ENCODE assay signal across 5 fruit fly cellular contexts in the genomic region with DNA sequence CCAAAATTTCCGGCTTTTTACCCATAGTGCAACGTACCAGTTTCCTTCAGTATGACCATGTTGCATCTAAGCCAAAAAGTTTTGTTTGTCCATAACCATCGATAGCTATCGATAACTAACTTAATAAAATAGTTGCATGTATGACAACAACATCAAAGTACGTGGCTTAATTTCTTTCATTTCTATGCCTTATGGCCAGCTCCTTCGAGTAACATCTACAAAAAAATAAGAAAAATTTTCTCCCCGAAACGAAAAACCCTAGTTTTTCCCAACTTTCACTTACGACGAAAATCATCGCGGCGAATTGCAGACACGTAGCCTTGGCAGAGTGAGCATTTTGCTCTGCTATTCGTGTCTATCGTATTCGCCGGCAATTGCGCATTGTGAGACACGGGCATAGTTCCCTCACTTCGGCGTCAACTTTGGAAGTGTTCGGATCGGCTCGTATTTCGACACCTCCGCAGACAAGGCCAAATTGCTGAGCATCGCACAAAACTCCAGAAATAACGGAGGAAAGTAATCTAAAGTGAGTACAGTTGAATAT.
TF ChIP-seq lines count a peak whose summit lies in the region.

A gene (plus strand): TSS at position 148 of the 544 bp plus-strand sequence.

- no peak for TF ChIP-seq CTCF in whole organism, embryonic (GFP tag; optimal IDR thresholded peaks at IDR 0.05; lab: Kevin White, UChicago)

TF ChIP-seq in whole organism, adult, 20 proteins besides CTCF, POLR2A, EP300 and RAD21 (continues in another document):
- TF ChIP-seq pad (GFP tag; optimal IDR thresholded peaks at IDR 0.05; lab: Kevin White, UChicago) (no peak), CG33017 (tag; optimal IDR thresholded peaks at IDR 0.05; lab: Kevin White, UChicago) (no peak), Clk (GFP tag; optimal IDR thresholded peaks at IDR 0.05; lab: Kevin White, UChicago) (no peak), CG14711 (tag; optimal IDR thresholded peaks at IDR 0.05; lab: Kevin White, UChicago) (no peak), cic (GFP tag; optimal IDR thresholded peaks at IDR 0.05; lab: Kevin White, UChicago) (no peak), Mnt (GFP tag; optimal IDR thresholded peaks at IDR 0.05; lab: Kevin White, UChicago) (no peak), kay (GFP tag; lab: Kevin White, UChicago; ENCODE audit: borderline replicate concordance) (no peak), toe (GFP tag; optimal IDR thresholded peaks at IDR 0.05; lab: Kevin White, UChicago) (peak; percentile 6), CG7101 (tag; optimal IDR thresholded peaks at IDR 0.05; lab: Kevin White, UChicago) (no peak), tj (GFP tag; optimal IDR thresholded peaks at IDR 0.05; lab: Kevin White, UChicago) (peak; percentile 79), ovo (GFP tag; optimal IDR thresholded peaks at IDR 0.05; lab: Kevin White, UChicago) (peak; percentile 34), CG11617 (GFP tag; optimal IDR thresholded peaks at IDR 0.05; lab: Kevin White, UChicago) (peak; percentile 16), CG5204 (GFP tag; optimal IDR thresholded peaks at IDR 0.05; lab: Kevin White, UChicago) (no peak), CG7045 (GFP tag; optimal IDR thresholded peaks at IDR 0.05; lab: Kevin White, UChicago) (no peak), CG12768 (GFP tag; optimal IDR thresholded peaks at IDR 0.05; lab: Kevin White, UChicago) (no peak), cnc (optimal IDR thresholded peaks at IDR 0.05; lab: Kevin White, UChicago) (no peak), bab1 (GFP tag; optimal IDR thresholded peaks at IDR 0.05; lab: Kevin White, UChicago) (no peak)

TF ChIP-seq in whole organism, embryonic, 481 proteins besides CTCF, POLR2A, EP300 and RAD21 (continues in another document):
- TF ChIP-seq CG12391 (tag; optimal IDR thresholded peaks at IDR 0.05; lab: Kevin White, UChicago), result no peak
- TF ChIP-seq insv (GFP tag; optimal IDR thresholded peaks at IDR 0.05; lab: Kevin White, UChicago), result no peak
- TF ChIP-seq Adf1 (GFP tag; IDR thresholded peaks at IDR 0.05; lab: Robert Waterston, UW), result no peak
- 0 out of 3 replicates have a peak, but pooled peaks have one; percentile 22 for TF ChIP-seq CG2199 (GFP tag; IDR thresholded peaks at IDR 0.05; lab: Robert Waterston, UW)
- no peak for TF ChIP-seq Camta (GFP tag; optimal IDR thresholded peaks at IDR 0.05; lab: Kevin White, UChicago)
- no peak for TF ChIP-seq fd3F (GFP tag; optimal IDR thresholded peaks at IDR 0.05; lab: Kevin White, UChicago)
- no peak for TF ChIP-seq BtbVII (GFP tag; optimal IDR thresholded peaks at IDR 0.05; lab: Kevin White, UChicago)
- TF ChIP-seq btn (GFP tag; optimal IDR thresholded peaks at IDR 0.05; lab: Kevin White, UChicago), result no peak
- no peak for TF ChIP-seq CG6813 (GFP tag; optimal IDR thresholded peaks at IDR 0.05; lab: Kevin White, UChicago)
- no peak for TF ChIP-seq CG1792 (GFP tag; optimal IDR thresholded peaks at IDR 0.05; lab: Kevin White, UChicago)
- no peak for TF ChIP-seq Vsx1 (GFP tag; optimal IDR thresholded peaks at IDR 0.05; lab: Kevin White, UChicago)
- TF ChIP-seq hth (optimal IDR thresholded peaks at IDR 0.05; lab: Kevin White, UChicago), result no peak
- TF ChIP-seq jigr1 (GFP tag; IDR thresholded peaks at IDR 0.05; lab: Robert Waterston, UW), result no peak
- TF ChIP-seq nerfin-1 (tag; optimal IDR thresholded peaks at IDR 0.05; lab: Kevin White, UChicago), result no peak
- no peak for TF ChIP-seq CG1024 (GFP tag; IDR thresholded peaks at IDR 0.05; lab: Robert Waterston, UW)
- TF ChIP-seq CG34224 (GFP tag; IDR thresholded peaks at IDR 0.05; lab: Robert Waterston, UW; ENCODE audit: partially characterized antibody), result peak; percentile 83
- peak; percentile 4 for TF ChIP-seq lilli (GFP tag; optimal IDR thresholded peaks at IDR 0.05; lab: Kevin White, UChicago)
- no peak for TF ChIP-seq Nf-YA (GFP tag; IDR thresholded peaks at IDR 0.05; lab: Robert Waterston, UW)

TF ChIP-seq in whole organism, prepupa, 60 proteins besides CTCF, POLR2A, EP300 and RAD21:
- TF ChIP-seq CG8119 (GFP tag; IDR thresholded peaks at IDR 0.05; lab: Robert Waterston, UW), result no peak
- peak; percentile 38 for TF ChIP-seq svp (GFP tag; lab: Kevin White, UChicago)
- TF ChIP-seq Eip93F (GFP tag; optimal IDR thresholded peaks at IDR 0.05; lab: Kevin White, UChicago), result no peak
- no peak for TF ChIP-seq spab (GFP tag; optimal IDR thresholded peaks at IDR 0.05; lab: Kevin White, UChicago)
- TF ChIP-seq Eip78C (GFP tag; lab: Kevin White, UChicago), result peak; percentile 59
- peak; percentile 79 for TF ChIP-seq fkh (GFP tag; optimal IDR thresholded peaks at IDR 0.05; lab: Kevin White, UChicago)
- no peak for TF ChIP-seq CG4318 (GFP tag; optimal IDR thresholded peaks at IDR 0.05; lab: Kevin White, UChicago)
- TF ChIP-seq fd59A (GFP tag; optimal IDR thresholded peaks at IDR 0.05; lab: Kevin White, UChicago), result no peak
- no peak for TF ChIP-seq topi (GFP tag; optimal IDR thresholded peaks at IDR 0.05; lab: Kevin White, UChicago)

TF ChIP-seq in whole organism, pupa, 21 proteins besides CTCF, POLR2A, EP300 and RAD21:
- TF ChIP-seq CG15710 (tag; optimal IDR thresholded peaks at IDR 0.05; lab: Kevin White, UChicago), result no peak
- TF ChIP-seq gl (tag; optimal IDR thresholded peaks at IDR 0.05; lab: Kevin White, UChicago), result no peak
- TF ChIP-seq CG4496 (GFP tag; IDR thresholded peaks at IDR 0.05; lab: Robert Waterston, UW), result 0 out of 3 replicates have a peak, but pooled peaks have one; percentile 28
- no peak for TF ChIP-seq EcR (GFP tag; optimal IDR thresholded peaks at IDR 0.05; lab: Kevin White, UChicago)

TF ChIP-seq in whole organism, wandering third instar larva, 38 proteins besides CTCF, POLR2A, EP300 and RAD21:
- TF ChIP-seq woc (GFP tag; optimal IDR thresholded peaks at IDR 0.05; lab: Kevin White, UChicago), result peak; percentile 31
- TF ChIP-seq usp (GFP tag; optimal IDR thresholded peaks at IDR 0.05; lab: Kevin White, UChicago), result no peak
TF ChIP-seq in whole organism, wandering third instar larva: peak in this region for 1.
